Fruit fly (Drosophila melanogaster) whole organism: ENCODE data around the gene CG7550.

Experiments
- CG8478 ChIP-seq: fragments of >200 bp; optimal IDR thresholded peaks from 2 replicates; lab custom pipeline; 2018; ENCODE audit warnings: inconsistent platforms
- EcR ChIP-seq, 2 experiments: fragments of >200 bp; optimal IDR thresholded peaks; 2 replicates each; lab custom pipeline; 2017; ENCODE audit warnings: missing biosample characterization in 2 of 2, missing genetic modification characterization in 2 of 2, missing genetic modification reagents in 2 of 2
- pan ChIP-seq: fragments of >200 bp; optimal IDR thresholded peaks from 2 replicates; lab custom pipeline; 2017
- usp ChIP-seq: fragments of >200 bp; optimal IDR thresholded peaks from 2 replicates; lab custom pipeline; 2017; ENCODE audit warnings: missing biosample characterization, missing genetic modification characterization, mixed read lengths

- no peak for TF ChIP-seq usp (GFP tag; lab: Kevin White, UChicago)
- TF ChIP-seq CG8478 (lab: Kevin White, UChicago): no peak
- TF ChIP-seq EcR (GFP tag; optimal IDR thresholded peaks at IDR 0.05; lab: Kevin White, UChicago): no peak
- no peak for TF ChIP-seq pan (lab: Kevin White, UChicago)
Measured at dm6 chr3L:8077953-8078352, 46.4 kb downstream of the CG7550 start.
